Fruit fly (Drosophila melanogaster): Measurements from ENCODE around the gene Ets65A.

DNA sequence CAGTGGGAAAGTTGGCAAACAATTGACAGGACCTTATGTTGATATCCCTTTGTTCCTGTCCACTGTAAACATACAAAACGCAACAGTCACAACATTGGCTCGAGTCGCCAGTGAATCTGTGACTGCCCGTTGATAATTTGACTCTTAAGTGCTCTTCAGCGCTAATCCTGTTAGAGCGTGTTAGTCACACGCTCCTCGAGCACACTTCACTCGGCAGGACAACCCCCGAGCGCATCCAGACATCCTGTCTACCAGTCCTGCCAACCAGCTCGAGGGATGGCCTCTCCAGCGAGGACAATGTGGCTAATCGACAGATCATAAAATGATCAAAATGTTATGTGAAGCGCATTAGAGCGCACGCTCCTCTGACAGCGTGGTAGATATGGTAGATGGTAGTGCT, 7.1 kb downstream of the Ets65A start:
- TF ChIP-seq Sry-δ (GFP tag; optimal IDR thresholded peaks at IDR 0.05) (no peak), klu (GFP tag; IDR thresholded peaks at IDR 0.05) (no peak), CG8478 (optimal IDR thresholded peaks at IDR 0.05) (no peak), da (GFP tag; optimal IDR thresholded peaks at IDR 0.05) (no peak)
